Worm (Caenorhabditis elegans): Measurements from ENCODE around the gene tufm-1.

ce11 chrIII:2832483-2832882 is 17.7 kb upstream of the tufm-1 start, which contains the start of gene Y71H2AM.29:
- TF ChIP-seq ref-1 (GFP tag; conservative IDR thresholded peaks at IDR 0.05) (no peak), tab-1 (GFP tag; IDR thresholded peaks at IDR 0.05) (no peak), ztf-23 (GFP tag; IDR thresholded peaks at IDR 0.05) (no peak), klf-2 (GFP tag; conservative IDR thresholded peaks at IDR 0.05) (no peak), med-1 (GFP tag; optimal IDR thresholded peaks at IDR 0.05; ENCODE audit: insufficient read depth) (no peak), ztf-29 (GFP tag; IDR thresholded peaks at IDR 0.05) (no peak), T22C8.4 (GFP tag; IDR thresholded peaks at IDR 0.05) (no peak)
